Worm (Caenorhabditis elegans): ENCODE measurements around the gene srd-7.
A peak's percentile ranks its signal among the peaks of the same experiment; 100 is the strongest.

srd-7 gene

ce11 chrIV:10798604-10799003 is 12.0 kb upstream of the srd-7 start:
- TF ChIP-seq snpc-4 (tag; optimal IDR thresholded peaks at IDR 0.05) (no peak), aly-2 (tag; optimal IDR thresholded peaks at IDR 0.05) (no peak), dmd-4 (tag; optimal IDR thresholded peaks at IDR 0.05) (no peak), mab-5 (tag; optimal IDR thresholded peaks at IDR 0.05) (no peak), ZK546.5 (tag; optimal IDR thresholded peaks at IDR 0.05) (no peak), ama-1 (optimal IDR thresholded peaks at IDR 0.05) (no peak), nhr-25 (tag; optimal IDR thresholded peaks at IDR 0.05) (no peak), nhr-6 (tag; optimal IDR thresholded peaks at IDR 0.05) (no peak), ceh-82 (tag; optimal IDR thresholded peaks at IDR 0.05) (no peak), F13H6.1 (tag; optimal IDR thresholded peaks at IDR 0.05) (no peak), crh-2 (tag; optimal IDR thresholded peaks at IDR 0.05) (no peak), skn-1 (tag; optimal IDR thresholded peaks at IDR 0.05) (no peak), peb-1 (tag; optimal IDR thresholded peaks at IDR 0.05) (no peak), R02D3.7 (tag; optimal IDR thresholded peaks at IDR 0.05) (no peak), unc-62 (GFP tag; optimal IDR thresholded peaks at IDR 0.05) (no peak), elt-3 (tag; optimal IDR thresholded peaks at IDR 0.05) (no peak), lin-13 (GFP tag; optimal IDR thresholded peaks at IDR 0.05) (no peak)

- TF ChIP-seq lin-39 (tag; optimal IDR thresholded peaks at IDR 0.05) (no peak), nhr-25 (tag; optimal IDR thresholded peaks at IDR 0.05) (no peak), sma-3 (GFP tag; optimal IDR thresholded peaks at IDR 0.05) (no peak), ama-1 (optimal IDR thresholded peaks at IDR 0.05) (no peak), nhr-10 (tag; optimal IDR thresholded peaks at IDR 0.05) (no peak), gmeb-1 (tag; optimal IDR thresholded peaks at IDR 0.05) (peak; percentile 20), sma-9 (GFP tag; optimal IDR thresholded peaks at IDR 0.05) (peak; percentile 12), sma-9 (tag; optimal IDR thresholded peaks at IDR 0.05) (no peak), fos-1 (tag; optimal IDR thresholded peaks at IDR 0.05) (peak; percentile 34), Y55F3AM.14 (GFP tag; optimal IDR thresholded peaks at IDR 0.05) (no peak)
Measured at ce11 chrIV:10796707-10797106, 10.1 kb upstream of the srd-7 start.

- peak; percentile 8 for TF ChIP-seq nhr-129 (tag; optimal IDR thresholded peaks at IDR 0.05)
- TF ChIP-seq crh-2 (tag; optimal IDR thresholded peaks at IDR 0.05), result peak; percentile 45
- TF ChIP-seq Y55F3AM.14 (GFP tag; optimal IDR thresholded peaks at IDR 0.05), result no peak
Measured at ce11 chrIV:10795678-10796077, 9.0 kb upstream of the srd-7 start.

ce11 chrIV:10790353-10790752 is 3.7 kb upstream of the srd-7 start, which contains the start of gene pept-2:
TSS of gene pept-2 (plus strand) at chrIV:10790653.
- TF ChIP-seq alr-1 (tag; optimal IDR thresholded peaks at IDR 0.05) (no peak), nhr-25 (tag; optimal IDR thresholded peaks at IDR 0.05) (peak; percentile 31), crh-2 (tag; optimal IDR thresholded peaks at IDR 0.05) (no peak)

- no peak for TF ChIP-seq unc-39 (tag; optimal IDR thresholded peaks at IDR 0.05)
- TF ChIP-seq ztf-11 (tag; optimal IDR thresholded peaks at IDR 0.05), result no peak
- peak; percentile 83 for TF ChIP-seq nhr-21 (tag; optimal IDR thresholded peaks at IDR 0.05)
- peak; percentile 27 for TF ChIP-seq fos-1 (tag; optimal IDR thresholded peaks at IDR 0.05)
- TF ChIP-seq R02D3.7 (tag; optimal IDR thresholded peaks at IDR 0.05), result no peak
- no peak for TF ChIP-seq ztf-1 (GFP tag; conservative IDR thresholded peaks at IDR 0.05)
- peak; percentile 31 for TF ChIP-seq sma-3 (GFP tag; optimal IDR thresholded peaks at IDR 0.05)
- TF ChIP-seq mdl-1 (tag; optimal IDR thresholded peaks at IDR 0.05), result no peak
- TF ChIP-seq elt-3 (tag; optimal IDR thresholded peaks at IDR 0.05), result no peak
- TF ChIP-seq nhr-129 (tag; optimal IDR thresholded peaks at IDR 0.05), result peak; percentile 8
- TF ChIP-seq blmp-1 (tag; optimal IDR thresholded peaks at IDR 0.05; ENCODE audit: insufficient read depth), result peak; percentile 70
- TF ChIP-seq egl-27 (tag; optimal IDR thresholded peaks at IDR 0.05), result peak; percentile 4
- no peak for TF ChIP-seq ama-1 (optimal IDR thresholded peaks at IDR 0.05)
- peak; percentile 75 for TF ChIP-seq nhr-25 (tag; optimal IDR thresholded peaks at IDR 0.05)
- no peak for TF ChIP-seq nhr-10 (tag; optimal IDR thresholded peaks at IDR 0.05)
- no peak for TF ChIP-seq lsy-2 (tag; optimal IDR thresholded peaks at IDR 0.05)
- TF ChIP-seq sma-9 (GFP tag; optimal IDR thresholded peaks at IDR 0.05), result peak; percentile 93
- TF ChIP-seq sma-9 (tag; optimal IDR thresholded peaks at IDR 0.05), result no peak
- TF ChIP-seq nhr-11 (tag; optimal IDR thresholded peaks at IDR 0.05), result no peak
- no peak for TF ChIP-seq ztf-4 (tag; optimal IDR thresholded peaks at IDR 0.05)
- TF ChIP-seq mab-5 (tag; optimal IDR thresholded peaks at IDR 0.05), result no peak
- TF ChIP-seq ceh-82 (tag; optimal IDR thresholded peaks at IDR 0.05), result no peak
- TF ChIP-seq F13H6.1 (tag; optimal IDR thresholded peaks at IDR 0.05), result no peak
- TF ChIP-seq ZK546.5 (tag; optimal IDR thresholded peaks at IDR 0.05), result no peak
- no peak for TF ChIP-seq nhr-12 (tag; optimal IDR thresholded peaks at IDR 0.05)
- no peak for TF ChIP-seq ceh-16 (tag; optimal IDR thresholded peaks at IDR 0.05)
- TF ChIP-seq skn-1 (tag; optimal IDR thresholded peaks at IDR 0.05), result no peak
- no peak for TF ChIP-seq dmd-4 (tag; optimal IDR thresholded peaks at IDR 0.05)
- TF ChIP-seq sem-4 (tag; optimal IDR thresholded peaks at IDR 0.05), result no peak
- TF ChIP-seq Y55F3AM.14 (GFP tag; optimal IDR thresholded peaks at IDR 0.05), result no peak
- TF ChIP-seq lin-39 (tag; optimal IDR thresholded peaks at IDR 0.05), result no peak
- TF ChIP-seq crh-2 (tag; optimal IDR thresholded peaks at IDR 0.05), result peak; percentile 54
- TF ChIP-seq lin-13 (GFP tag; optimal IDR thresholded peaks at IDR 0.05), result no peak
Measured at ce11 chrIV:10784085-10784484, 2.5 kb downstream of the srd-7 start.

Data from whole organism, L2 larva.